Worm (Caenorhabditis elegans): ENCODE data around the gene vgln-1.
A peak's percentile ranks its signal among the peaks of the same experiment; 100 is the strongest.

The vgln-1 gene

ce11 chrII:9921622-9922269 lies 30.9 kb upstream of the vgln-1 start, which contains the start of gene C05C10.2:
Gene C05C10.2 (plus strand): TSS chrII:9922219.
- no peak for TF ChIP-seq ama-1 (optimal IDR thresholded peaks at IDR 0.05)
- TF ChIP-seq nhr-232 (tag; optimal IDR thresholded peaks at IDR 0.05) = no peak
- TF ChIP-seq nfya-1 (tag; optimal IDR thresholded peaks at IDR 0.05) = peak; percentile 7
- TF ChIP-seq ttx-3 (tag; optimal IDR thresholded peaks at IDR 0.05) = no peak

ce11 chrII:9920468-9920867 lies 29.6 kb upstream of the vgln-1 start, which contains the start of gene pho-10:
Gene pho-10 (minus strand): TSS chrII:9920568.
- TF ChIP-seq odd-2 (tag; optimal IDR thresholded peaks at IDR 0.05) = no peak
- TF ChIP-seq ttx-3 (tag; optimal IDR thresholded peaks at IDR 0.05) = no peak

ce11 chrII:9917904-9918303 lies 27.0 kb upstream of the vgln-1 start, which contains the start of gene C05C10.8:
Gene C05C10.8 (minus strand): TSS chrII:9918004.
- TF ChIP-seq tbx-2 (tag; optimal IDR thresholded peaks at IDR 0.05) = no peak
- no peak for TF ChIP-seq sox-4 (tag; optimal IDR thresholded peaks at IDR 0.05)
- no peak for TF ChIP-seq nhr-232 (tag; optimal IDR thresholded peaks at IDR 0.05)
- no peak for TF ChIP-seq rnt-1 (tag; optimal IDR thresholded peaks at IDR 0.05)
- TF ChIP-seq ceh-2 (tag; optimal IDR thresholded peaks at IDR 0.05) = no peak
- no peak for TF ChIP-seq ahr-1 (tag; optimal IDR thresholded peaks at IDR 0.05)
- no peak for TF ChIP-seq tbx-7 (tag; optimal IDR thresholded peaks at IDR 0.05)
- TF ChIP-seq ceh-6 (GFP tag; optimal IDR thresholded peaks at IDR 0.05) = no peak
- no peak for TF ChIP-seq elt-4 (tag; optimal IDR thresholded peaks at IDR 0.05)
- no peak for TF ChIP-seq ceh-9 (tag; optimal IDR thresholded peaks at IDR 0.05)
- TF ChIP-seq hlh-15 (tag; optimal IDR thresholded peaks at IDR 0.05) = no peak
- TF ChIP-seq hlh-13 (GFP tag; optimal IDR thresholded peaks at IDR 0.05) = no peak
- TF ChIP-seq ets-4 (tag; optimal IDR thresholded peaks at IDR 0.05) = no peak
- no peak for TF ChIP-seq syd-9 (tag; optimal IDR thresholded peaks at IDR 0.05)
- no peak for TF ChIP-seq hlh-8 (tag; optimal IDR thresholded peaks at IDR 0.05)
- TF ChIP-seq pha-4 (tag; optimal IDR thresholded peaks at IDR 0.05) = no peak
- no peak for TF ChIP-seq nhr-11 (tag; optimal IDR thresholded peaks at IDR 0.05)
- TF ChIP-seq F13H6.1 (tag; optimal IDR thresholded peaks at IDR 0.05) = no peak

- TF ChIP-seq hlh-13 (GFP tag; optimal IDR thresholded peaks at IDR 0.05) = no peak
- TF ChIP-seq unc-3 (GFP tag; conservative IDR thresholded peaks at IDR 0.05) = no peak
- no peak for TF ChIP-seq unc-3 (tag; optimal IDR thresholded peaks at IDR 0.05)
- TF ChIP-seq pros-1 (tag; optimal IDR thresholded peaks at IDR 0.05) = no peak
- no peak for TF ChIP-seq ceh-19 (GFP tag; optimal IDR thresholded peaks at IDR 0.05)
- TF ChIP-seq unc-42 (tag; optimal IDR thresholded peaks at IDR 0.05) = no peak
- no peak for TF ChIP-seq K09A11.1 (tag; optimal IDR thresholded peaks at IDR 0.05; ENCODE audit: insufficient read depth)
- TF ChIP-seq ceh-14 (tag; optimal IDR thresholded peaks at IDR 0.05) = no peak
- TF ChIP-seq ceh-18 (tag; optimal IDR thresholded peaks at IDR 0.05) = no peak
- TF ChIP-seq fkh-10 (GFP tag; optimal IDR thresholded peaks at IDR 0.05) = no peak
- no peak for TF ChIP-seq elt-2 (tag; optimal IDR thresholded peaks at IDR 0.05)
- TF ChIP-seq T23F11.4 (GFP tag; optimal IDR thresholded peaks at IDR 0.05) = no peak
- TF ChIP-seq ref-2 (tag; optimal IDR thresholded peaks at IDR 0.05) = no peak
- no peak for TF ChIP-seq hlh-6 (tag; optimal IDR thresholded peaks at IDR 0.05)
- TF ChIP-seq odd-2 (tag; optimal IDR thresholded peaks at IDR 0.05) = no peak
- TF ChIP-seq rnt-1 (tag; optimal IDR thresholded peaks at IDR 0.05) = no peak
- TF ChIP-seq tbx-7 (tag; optimal IDR thresholded peaks at IDR 0.05) = no peak
- TF ChIP-seq ceh-9 (tag; optimal IDR thresholded peaks at IDR 0.05) = no peak
- no peak for TF ChIP-seq K02D7.2 (tag; optimal IDR thresholded peaks at IDR 0.05)
- TF ChIP-seq nhr-11 (tag; optimal IDR thresholded peaks at IDR 0.05) = no peak
Measured at ce11 chrII:9916177-9916576, 25.3 kb upstream of the vgln-1 start, which contains the start of gene F26C11.4. Gene F26C11.4 (minus strand): TSS chrII:9916277.

All from whole organism, late embryonic.